Fruit fly (Drosophila melanogaster): ENCODE measurements around the gene Gr10a.

Gr10a gene

dm6 chrX:11446792-11447405 lies 29.7 kb upstream of the Gr10a start (continued):
- TF ChIP-seq sens-2 (GFP tag; IDR thresholded peaks at IDR 0.05), result no peak
- peak; percentile 25 for TF ChIP-seq ash1 (GFP tag; optimal IDR thresholded peaks at IDR 0.05)
- peak; percentile 82 for TF ChIP-seq CG7372 (GFP tag; IDR thresholded peaks at IDR 0.05)
- no peak for TF ChIP-seq CG43689 (GFP tag; IDR thresholded peaks at IDR 0.05)
- TF ChIP-seq CG12659 (GFP tag; optimal IDR thresholded peaks at IDR 0.05), result peak; percentile 84
- peak; percentile 80 for TF ChIP-seq scrt (GFP tag; optimal IDR thresholded peaks at IDR 0.05)
- peak; percentile 54 for TF ChIP-seq CG4854 (GFP tag; optimal IDR thresholded peaks at IDR 0.05)
- peak; percentile 91 for TF ChIP-seq HmgZ (tag; optimal IDR thresholded peaks at IDR 0.05)
- peak; percentile 69; the same call in 2 of the 3 replicates for TF ChIP-seq CG11560 (tag; IDR thresholded peaks at IDR 0.05)
- TF ChIP-seq bcd (GFP tag; optimal IDR thresholded peaks at IDR 0.05), result peak; percentile 80
- TF ChIP-seq CG8478 (optimal IDR thresholded peaks at IDR 0.05), result no peak
- peak; percentile 80 for TF ChIP-seq cg (GFP tag; optimal IDR thresholded peaks at IDR 0.05)
- no peak for TF ChIP-seq Dip2 (GFP tag; IDR thresholded peaks at IDR 0.05)
- TF ChIP-seq hkb (optimal IDR thresholded peaks at IDR 0.05), result no peak
- peak; percentile 50; the same call in 1 of the 2 replicates for TF ChIP-seq hkb (GFP tag; IDR thresholded peaks at IDR 0.05)
- TF ChIP-seq Fer3 (tag; optimal IDR thresholded peaks at IDR 0.05), result peak; percentile 91
- TF ChIP-seq CG10431 (GFP tag; optimal IDR thresholded peaks at IDR 0.05), result no peak
- TF ChIP-seq gro (GFP tag; optimal IDR thresholded peaks at IDR 0.05), result peak; percentile 92
- TF ChIP-seq H15 (GFP tag; IDR thresholded peaks at IDR 0.05), result peak; percentile 53; the same call in 1 of the 3 replicates
- TF ChIP-seq CG9876 (GFP tag; optimal IDR thresholded peaks at IDR 0.05), result peak; percentile 65
- TF ChIP-seq CG6654 (GFP tag; optimal IDR thresholded peaks at IDR 0.05), result peak; percentile 55
- TF ChIP-seq E2f1 (GFP tag; IDR thresholded peaks at IDR 0.05), result peak; percentile 62
- peak; percentile 79 for TF ChIP-seq CG6175 (GFP tag; IDR thresholded peaks at IDR 0.05)
- peak; percentile 95 for TF ChIP-seq CG9932 (GFP tag; IDR thresholded peaks at IDR 0.05)
- peak; percentile 63 for TF ChIP-seq CG1233 (GFP tag; optimal IDR thresholded peaks at IDR 0.05)
- no peak for TF ChIP-seq CG33557 (GFP tag; optimal IDR thresholded peaks at IDR 0.05)
- TF ChIP-seq CG12299 (tag; optimal IDR thresholded peaks at IDR 0.05), result peak; percentile 39
- TF ChIP-seq CG3281 (GFP tag; optimal IDR thresholded peaks at IDR 0.05), result peak; percentile 86
- TF ChIP-seq CG12219 (GFP tag; optimal IDR thresholded peaks at IDR 0.05), result peak; percentile 58
- peak; percentile 74 for TF ChIP-seq CG6854 (GFP tag; optimal IDR thresholded peaks at IDR 0.05)
- no peak for TF ChIP-seq CTCF (GFP tag; optimal IDR thresholded peaks at IDR 0.05)
- TF ChIP-seq CG11398 (GFP tag; optimal IDR thresholded peaks at IDR 0.05), result peak; percentile 44
- peak; percentile 34 for TF ChIP-seq CG2712 (tag; optimal IDR thresholded peaks at IDR 0.05)
- peak; percentile 27 for TF ChIP-seq E2f2 (GFP tag; IDR thresholded peaks at IDR 0.05)
- TF ChIP-seq CG9437 (GFP tag; optimal IDR thresholded peaks at IDR 0.05), result peak; percentile 3
- peak; percentile 3 for TF ChIP-seq CG3065 (GFP tag; optimal IDR thresholded peaks at IDR 0.05)
- peak; percentile 14 for TF ChIP-seq da (GFP tag; optimal IDR thresholded peaks at IDR 0.05)
- TF ChIP-seq Sry-δ (GFP tag; optimal IDR thresholded peaks at IDR 0.05), result peak; percentile 39
- peak; percentile 78 for TF ChIP-seq ci (GFP tag; IDR thresholded peaks at IDR 0.05)
- peak; percentile 6; the same call in 1 of the 2 replicates for TF ChIP-seq ara (GFP tag; IDR thresholded peaks at IDR 0.05)
- peak; percentile 23 for TF ChIP-seq btn (GFP tag; optimal IDR thresholded peaks at IDR 0.05)
- TF ChIP-seq CG9797 (GFP tag; optimal IDR thresholded peaks at IDR 0.05), result no peak
- TF ChIP-seq HLH54F (GFP tag; optimal IDR thresholded peaks at IDR 0.05), result peak; percentile 84
- TF ChIP-seq ftz-f1 (GFP tag; optimal IDR thresholded peaks at IDR 0.05), result peak; percentile 48
- TF ChIP-seq nerfin-2 (GFP tag; IDR thresholded peaks at IDR 0.05; ENCODE audit: partially characterized antibody), result no peak
- TF ChIP-seq CG18764 (GFP tag; optimal IDR thresholded peaks at IDR 0.05), result peak; percentile 6
- TF ChIP-seq al (GFP tag; IDR thresholded peaks at IDR 0.05), result peak; percentile 87
- TF ChIP-seq Vsx1 (GFP tag; optimal IDR thresholded peaks at IDR 0.05), result no peak
- no peak for TF ChIP-seq hb (GFP tag; IDR thresholded peaks at IDR 0.05; ENCODE audit: partially characterized antibody)
- TF ChIP-seq CG10543 (GFP tag; optimal IDR thresholded peaks at IDR 0.05), result peak; percentile 68
- TF ChIP-seq Hr3 (GFP tag; optimal IDR thresholded peaks at IDR 0.05), result peak; percentile 41
- peak; percentile 82 for TF ChIP-seq PHDP (tag; optimal IDR thresholded peaks at IDR 0.05)
